Fruit fly (Drosophila melanogaster) whole organism, embryonic: ENCODE data around the gene CG43136.

Experiments
- CG1024 ChIP-seq: fragments of 200-800 bp; sonication (Bioruptor generic); IDR thresholded peaks from 2 replicates; pipeline ENCODE4 v1.3.6; 2022; ENCODE audit warnings: missing biosample characterization, missing genetic modification characterization
- CG10321 ChIP-seq: fragments of 200-800 bp; sonication (Bioruptor generic); IDR thresholded peaks from 2 replicates; pipeline ENCODE4 v1.3.6; 2022; ENCODE audit warnings: missing biosample characterization, missing genetic modification characterization
- CG10366 ChIP-seq: fragments of 200-800 bp; sonication (Bioruptor generic); IDR thresholded peaks from 2 replicates; pipeline ENCODE4 v1.3.6; 2022; ENCODE audit warnings: missing biosample characterization, missing genetic modification characterization
- CG11695 ChIP-seq: fragments of 200-800 bp; sonication (Bioruptor generic); IDR thresholded peaks from 3 replicates; pipeline ENCODE4 v1.3.6; 2022; ENCODE audit warnings: missing biosample characterization, missing genetic modification characterization
- CG12155 ChIP-seq: fragments of 200-800 bp; sonication (Bioruptor generic); optimal IDR thresholded peaks from 3 replicates; lab custom pipeline; 2016; ENCODE audit warnings: missing biosample characterization, missing genetic modification characterization
- CG1233 ChIP-seq: fragments of 200-800 bp; sonication (Bioruptor generic); optimal IDR thresholded peaks from 4 replicates; lab custom pipeline; 2018; ENCODE audit warnings: missing biosample characterization, mild to moderate bottlenecking, missing genetic modification characterization
- CG12769 ChIP-seq: fragments of 200-800 bp; sonication (Bioruptor generic); optimal IDR thresholded peaks from 2 replicates; lab custom pipeline; 2019; ENCODE audit warnings: missing biosample characterization, mild to moderate bottlenecking, missing genetic modification characterization, moderate library complexity
- CG14860 ChIP-seq: fragments of 200-800 bp; sonication (Bioruptor generic); IDR thresholded peaks from 3 replicates; pipeline ENCODE4 v1.3.6; 2022; ENCODE audit warnings: missing biosample characterization, missing genetic modification characterization; ENCODE audit not compliant: partially characterized antibody
- CG16779 ChIP-seq: fragments of 200-800 bp; sonication (Bioruptor generic); IDR thresholded peaks from 2 replicates; pipeline ENCODE4 v1.3.6; 2022; ENCODE audit warnings: missing biosample characterization, missing genetic modification characterization
- CG17328 ChIP-seq: fragments of 200-800 bp; sonication (Bioruptor generic); IDR thresholded peaks from 2 replicates; pipeline ENCODE4 v1.3.6; 2022; ENCODE audit warnings: missing biosample characterization, missing genetic modification characterization
- CG17612 ChIP-seq: fragments of 200-800 bp; sonication (Bioruptor generic); IDR thresholded peaks from 2 replicates; pipeline ENCODE4 v1.3.6; 2022; ENCODE audit warnings: missing biosample characterization, missing genetic modification characterization
- CG18619 ChIP-seq: fragments of 200-800 bp; sonication (Bioruptor generic); optimal IDR thresholded peaks from 3 replicates; lab custom pipeline; 2017; ENCODE audit warnings: missing biosample characterization, mild to moderate bottlenecking, missing genetic modification characterization
- CG32767 ChIP-seq: fragments of 200-800 bp; sonication (Bioruptor generic); IDR thresholded peaks from 2 replicates; pipeline ENCODE4 v1.3.6; 2022; ENCODE audit warnings: missing biosample characterization, missing genetic modification characterization
- CG3726 ChIP-seq: fragments of 200-800 bp; sonication (Bioruptor generic); IDR thresholded peaks from 3 replicates; pipeline ENCODE4, ENCODE4 v1.3.6; 2022; ENCODE audit warnings: missing biosample characterization, missing genetic modification characterization
- CG43689 ChIP-seq: fragments of 200-800 bp; sonication (Bioruptor generic); IDR thresholded peaks from 2 replicates; pipeline ENCODE4 v1.3.6; 2022; ENCODE audit warnings: missing biosample characterization, missing genetic modification characterization
- CG6254 ChIP-seq: fragments of 200-800 bp; sonication (Bioruptor generic); optimal IDR thresholded peaks from 3 replicates; lab custom pipeline; 2017; ENCODE audit warnings: mild to moderate bottlenecking, missing biosample characterization, missing genetic modification reagents, missing genetic modification characterization
- CG8281 ChIP-seq: fragments of 200-800 bp; sonication (Bioruptor generic); optimal IDR thresholded peaks from 2 replicates; lab custom pipeline; 2018; ENCODE audit warnings: missing biosample characterization, mild to moderate bottlenecking, missing genetic modification characterization, moderate library complexity
- CG8765 ChIP-seq: fragments of 200-800 bp; sonication (Bioruptor generic); IDR thresholded peaks from 2 replicates; pipeline ENCODE4 v1.3.6; 2022; ENCODE audit warnings: missing biosample characterization, missing genetic modification characterization
- CG9215 ChIP-seq: fragments of 200-800 bp; sonication (Bioruptor generic); IDR thresholded peaks from 2 replicates; pipeline ENCODE4 v1.3.6; 2022; ENCODE audit warnings: missing biosample characterization, missing genetic modification characterization
- CG9797 ChIP-seq: fragments of 200-800 bp; sonication (Bioruptor generic); optimal IDR thresholded peaks from 3 replicates; lab custom pipeline; 2018; ENCODE audit warnings: missing biosample characterization, mild to moderate bottlenecking, missing genetic modification characterization
- CHES-1-like ChIP-seq: fragments of 200-800 bp; sonication (Bioruptor generic); optimal IDR thresholded peaks from 2 replicates; lab custom pipeline; 2016; ENCODE audit warnings: missing biosample characterization, missing genetic modification characterization
- CoRest ChIP-seq: fragments of 200-800 bp; sonication (Bioruptor generic); optimal IDR thresholded peaks from 3 replicates; lab custom pipeline; 2018; ENCODE audit warnings: missing biosample characterization, mild to moderate bottlenecking, missing genetic modification characterization, moderate library complexity
- Doc3 ChIP-seq: fragments of 200-800 bp; sonication (Bioruptor generic); IDR thresholded peaks from 3 replicates; pipeline ENCODE4 v1.3.6; 2022; ENCODE audit warnings: missing biosample characterization, missing genetic modification characterization; ENCODE audit not compliant: partially characterized antibody
- Drgx ChIP-seq: fragments of 200-800 bp; sonication (Bioruptor generic); IDR thresholded peaks from 2 replicates; pipeline ENCODE4 v1.3.6; 2022; ENCODE audit warnings: missing biosample characterization, missing genetic modification characterization
- E2f2 ChIP-seq: fragments of 200-800 bp; sonication (Bioruptor generic); IDR thresholded peaks from 2 replicates; pipeline ENCODE4 v1.3.6; 2022; ENCODE audit warnings: missing biosample characterization, missing genetic modification characterization
- Hey ChIP-seq: fragments of 200-800 bp; sonication (Bioruptor generic); optimal IDR thresholded peaks from 3 replicates; lab custom pipeline; 2018; ENCODE audit warnings: missing biosample characterization, mild to moderate bottlenecking, missing genetic modification characterization
- HmgZ ChIP-seq: fragments of 200-800 bp; sonication (Bioruptor generic); optimal IDR thresholded peaks from 2 replicates; lab custom pipeline; 2018; ENCODE audit warnings: missing biosample characterization, mild to moderate bottlenecking, missing genetic modification characterization
- Jarid2 ChIP-seq: fragments of 200-800 bp; sonication (Bioruptor generic); optimal IDR thresholded peaks from 3 replicates; lab custom pipeline; 2017; ENCODE audit warnings: mild to moderate bottlenecking, missing biosample characterization, missing genetic modification reagents, missing genetic modification characterization
- Lpt ChIP-seq: fragments of >200 bp; optimal IDR thresholded peaks from 2 replicates; lab custom pipeline; 2018; ENCODE audit warnings: missing biosample characterization, missing genetic modification characterization
- NC2β ChIP-seq: fragments of 200-800 bp; sonication (Bioruptor generic); optimal IDR thresholded peaks from 2 replicates; lab custom pipeline; 2016; ENCODE audit warnings: missing biosample characterization, missing genetic modification characterization
- Nf-YA ChIP-seq: fragments of 200-800 bp; sonication (Bioruptor generic); IDR thresholded peaks from 2 replicates; pipeline ENCODE4 v1.3.6; 2022; ENCODE audit warnings: missing biosample characterization, missing genetic modification characterization
- Oli ChIP-seq: fragments of 200-800 bp; sonication (Bioruptor generic); optimal IDR thresholded peaks from 2 replicates; lab custom pipeline; 2018; ENCODE audit warnings: missing biosample characterization, mild to moderate bottlenecking, missing genetic modification characterization, moderate library complexity
- Opbp ChIP-seq: fragments of 200-800 bp; sonication (Bioruptor generic); IDR thresholded peaks from 3 replicates; pipeline ENCODE4 v1.3.6; 2022; ENCODE audit warnings: missing biosample characterization, missing genetic modification characterization; ENCODE audit not compliant: partially characterized antibody
- Optix ChIP-seq: fragments of 200-800 bp; sonication (Bioruptor generic); IDR thresholded peaks from 3 replicates; pipeline ENCODE4 v1.3.6; 2022; ENCODE audit warnings: missing biosample characterization, missing genetic modification characterization
- Ptx1 ChIP-seq: fragments of 200-800 bp; sonication (Bioruptor generic); IDR thresholded peaks from 2 replicates; pipeline ENCODE4 v1.3.6; 2022; ENCODE audit warnings: missing biosample characterization, missing genetic modification characterization
- Ssrp ChIP-seq: fragments of 200-800 bp; sonication (Bioruptor generic); optimal IDR thresholded peaks from 2 replicates; lab custom pipeline; 2018; ENCODE audit warnings: missing biosample characterization, mild to moderate bottlenecking, missing genetic modification characterization, moderate library complexity
- Xbp1 ChIP-seq: fragments of 200-800 bp; sonication (Bioruptor generic); optimal IDR thresholded peaks from 3 replicates; lab custom pipeline; 2016; ENCODE audit warnings: missing biosample characterization, mild to moderate bottlenecking, missing genetic modification characterization
- ap ChIP-seq: fragments of 200-800 bp; sonication (Bioruptor generic); IDR thresholded peaks from 2 replicates; pipeline ENCODE4 v1.3.6; 2022; ENCODE audit warnings: missing biosample characterization, missing genetic modification characterization
- bigmax ChIP-seq: fragments of 200-800 bp; sonication (Bioruptor generic); optimal IDR thresholded peaks from 2 replicates; lab custom pipeline; 2018; ENCODE audit warnings: missing biosample characterization, mild to moderate bottlenecking, missing genetic modification characterization
- dmrt11E ChIP-seq: fragments of 200-800 bp; sonication (Bioruptor generic); optimal IDR thresholded peaks from 3 replicates; lab custom pipeline; 2018; ENCODE audit warnings: missing biosample characterization, mild to moderate bottlenecking, missing genetic modification characterization, moderate library complexity
- dpn ChIP-seq, 2 experiments: fragments of 200-800 bp; sonication (Bioruptor generic); optimal IDR thresholded peaks; 3 replicates each; lab custom pipeline; 2016; ENCODE audit warnings: missing biosample characterization in 2 of 2, missing genetic modification characterization in 2 of 2
- en ChIP-seq: fragments of 200-800 bp; sonication (Bioruptor generic); optimal IDR thresholded peaks from 2 replicates; lab custom pipeline; 2016; ENCODE audit warnings: missing biosample characterization, missing genetic modification characterization
- fd3F ChIP-seq: fragments of 200-800 bp; sonication (Bioruptor generic); optimal IDR thresholded peaks from 2 replicates; lab custom pipeline; 2018; ENCODE audit warnings: missing biosample characterization, mild to moderate bottlenecking, missing genetic modification characterization, moderate library complexity
- gem ChIP-seq: fragments of 200-800 bp; sonication (Bioruptor generic); optimal IDR thresholded peaks from 2 replicates; lab custom pipeline; 2019; ENCODE audit warnings: missing biosample characterization, mild to moderate bottlenecking, missing genetic modification characterization, moderate library complexity
- lola ChIP-seq, 3 experiments: fragments of >200 bp in 2 of 3; fragments of 200-800 bp in 1 of 3; sonication (Bioruptor generic) in 1 of 3; optimal IDR thresholded peaks; 2 replicates each; lab custom pipeline; 2017 to 2019; ENCODE audit warnings: missing biosample characterization in 3 of 3, missing genetic modification characterization in 3 of 3, mild to moderate bottlenecking in 1 of 3, moderate library complexity in 1 of 3
- lov ChIP-seq, 2 experiments: fragments of 200-800 bp in 1 of 2; fragments of >200 bp in 1 of 2; sonication (Bioruptor generic) in 1 of 2; IDR thresholded peaks in 1 of 2; optimal IDR thresholded peaks in 1 of 2; 2 replicates in 1 of 2; 3 replicates in 1 of 2; pipeline versions ENCODE4 v1.3.6 to Lab custom; 2017 to 2022; ENCODE audit warnings: missing biosample characterization in 1 of 2, missing genetic modification characterization in 1 of 2
- pb ChIP-seq: fragments of 200-800 bp; sonication (Bioruptor generic); optimal IDR thresholded peaks from 3 replicates; lab custom pipeline; 2016; ENCODE audit warnings: missing biosample characterization, missing genetic modification characterization
- sd ChIP-seq: fragments of 200-800 bp; sonication (Bioruptor generic); optimal IDR thresholded peaks from 3 replicates; lab custom pipeline; 2018; ENCODE audit warnings: missing biosample characterization, mild to moderate bottlenecking, missing genetic modification characterization, moderate library complexity
- zfh1 ChIP-seq: fragments of 200-800 bp; sonication (Bioruptor generic); IDR thresholded peaks from 3 replicates; pipeline ENCODE4 v1.3.6; 2022; ENCODE audit warnings: missing biosample characterization, missing genetic modification characterization

CG43136 gene

dm6 chrX:5899241-5900145 lies 45.9 kb downstream of the CG43136 start (continued):
- TF ChIP-seq CG9215 (GFP tag; lab: Robert Waterston, UW) (no peak), CG11695 (GFP tag; lab: Robert Waterston, UW) (no peak), gem (tag; lab: Kevin White, UChicago) (no peak), zfh1 (GFP tag; lab: Robert Waterston, UW) (no peak), NC2β (GFP tag; lab: Kevin White, UChicago) (no peak), Ptx1 (GFP tag; lab: Robert Waterston, UW) (no peak), CG6254 (GFP tag; lab: Kevin White, UChicago) (no peak), CG1233 (GFP tag; lab: Kevin White, UChicago) (no peak), CG17612 (GFP tag; lab: Robert Waterston, UW) (no peak), lola (GFP tag; optimal IDR thresholded peaks at IDR 0.05; lab: Kevin White, UChicago) (no peak), CG1024 (no peak), CG43689 (no peak), fd3F (no peak), Opbp (GFP tag; lab: Robert Waterston, UW) (no peak), Drgx (GFP tag; lab: Robert Waterston, UW) (peak; percentile 27; the same call in 1 of the 2 replicates), CG16779 (GFP tag; lab: Robert Waterston, UW) (no peak), CG17328 (GFP tag; lab: Robert Waterston, UW) (no peak), CG14860 (GFP tag; lab: Robert Waterston, UW) (no peak), CG3726 (GFP tag; lab: Robert Waterston, UW) (no peak), dmrt11E (tag; lab: Kevin White, UChicago) (no peak), CG32767 (GFP tag; lab: Robert Waterston, UW) (0 out of 2 replicates have a peak, but pooled peaks have one; percentile 27), Oli (tag; lab: Kevin White, UChicago) (no peak), pb (no peak), CG12769 (tag; lab: Kevin White, UChicago) (peak; percentile 53), CG9797 (GFP tag; lab: Kevin White, UChicago) (no peak), CHES-1-like (GFP tag; lab: Kevin White, UChicago) (no peak), CG8281 (tag; lab: Kevin White, UChicago) (no peak), CG10366 (GFP tag; lab: Robert Waterston, UW) (no peak), bigmax (GFP tag; lab: Kevin White, UChicago) (no peak), ap (GFP tag; lab: Robert Waterston, UW) (no peak), E2f2 (GFP tag; lab: Robert Waterston, UW) (no peak), CG8765 (GFP tag; lab: Robert Waterston, UW) (no peak), dpn (GFP tag; optimal IDR thresholded peaks at IDR 0.05; lab: Kevin White, UChicago) (no peak), Nf-YA (GFP tag; lab: Robert Waterston, UW) (no peak), Jarid2 (GFP tag; lab: Kevin White, UChicago) (no peak), Hey (tag; lab: Kevin White, UChicago) (no peak), Ssrp (tag; lab: Kevin White, UChicago) (no peak), lov (optimal IDR thresholded peaks at IDR 0.05; lab: Kevin White, UChicago) (no peak), lov (GFP tag; IDR thresholded peaks at IDR 0.05; lab: Robert Waterston, UW) (no peak), CG10321 (GFP tag; lab: Robert Waterston, UW) (peak; percentile 68), CG12155 (GFP tag; lab: Kevin White, UChicago) (peak; percentile 93), Doc3 (GFP tag; lab: Robert Waterston, UW) (no peak), CG18619 (GFP tag; lab: Kevin White, UChicago) (no peak), CoRest (tag; lab: Kevin White, UChicago) (no peak), en (GFP tag; lab: Kevin White, UChicago) (no peak), Optix (peak; percentile 20; the same call in 1 of the 3 replicates), HmgZ (tag; lab: Kevin White, UChicago) (peak; percentile 14), Xbp1 (GFP tag; lab: Kevin White, UChicago) (no peak), sd (no peak), Lpt (GFP tag; lab: Kevin White, UChicago) (no peak)
